Worm (Caenorhabditis elegans): Measurements from ENCODE around the gene chil-21.

ce11 chrII:9490589-9490988 lies 28.8 kb upstream of the chil-21 start:
- no peak for TF ChIP-seq ama-1 (optimal IDR thresholded peaks at IDR 0.05)
- no peak for TF ChIP-seq hmg-4 (GFP tag; optimal IDR thresholded peaks at IDR 0.05)
- TF ChIP-seq flt-1 (GFP tag; IDR thresholded peaks at IDR 0.05) = no peak
- TF ChIP-seq F13C5.2 (tag; optimal IDR thresholded peaks at IDR 0.05) = no peak
- TF ChIP-seq tra-4 (tag; optimal IDR thresholded peaks at IDR 0.05) = no peak
- TF ChIP-seq tbx-37 (GFP tag; conservative IDR thresholded peaks at IDR 0.05) = no peak
- TF ChIP-seq aly-1 (tag; optimal IDR thresholded peaks at IDR 0.05) = no peak
- no peak for TF ChIP-seq pes-1 (GFP tag; IDR thresholded peaks at IDR 0.05)
- no peak for TF ChIP-seq hnd-1 (tag; optimal IDR thresholded peaks at IDR 0.05)
- TF ChIP-seq B0310.2 (tag; optimal IDR thresholded peaks at IDR 0.05) = no peak
- no peak for TF ChIP-seq ceh-36 (tag; optimal IDR thresholded peaks at IDR 0.05)
- TF ChIP-seq sea-1 (GFP tag; conservative IDR thresholded peaks at IDR 0.05) = no peak

Measured in whole organism, early embryonic.